Worm (Caenorhabditis elegans): ENCODE data around the gene K09F5.6.

DNA sequence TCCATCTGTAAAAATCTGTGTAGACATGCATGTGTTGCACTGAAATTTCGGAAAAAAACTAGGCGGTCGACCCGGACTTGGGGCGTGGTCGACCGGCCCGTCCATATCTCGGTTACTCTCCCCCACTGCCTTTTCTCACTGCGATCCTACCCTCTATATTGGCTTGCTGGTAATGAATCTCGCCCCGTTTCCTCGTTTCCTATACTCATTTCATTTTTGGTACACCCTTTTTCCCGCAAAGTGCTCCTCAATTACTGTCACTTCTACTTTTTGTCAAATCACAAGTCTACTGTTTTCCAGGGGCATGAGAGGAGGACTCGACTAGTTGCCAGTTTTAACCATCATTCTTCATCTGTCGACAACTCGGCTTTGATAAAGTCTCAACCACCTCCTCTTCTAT is at the start of gene K09F5.6:
- TF ChIP-seq him-1 (tag; optimal IDR thresholded peaks at IDR 0.05) (no peak), W03F9.2 (tag; optimal IDR thresholded peaks at IDR 0.05) (no peak)
